Worm (Caenorhabditis elegans): ENCODE measurements around the gene H40L08.8.

DNA sequence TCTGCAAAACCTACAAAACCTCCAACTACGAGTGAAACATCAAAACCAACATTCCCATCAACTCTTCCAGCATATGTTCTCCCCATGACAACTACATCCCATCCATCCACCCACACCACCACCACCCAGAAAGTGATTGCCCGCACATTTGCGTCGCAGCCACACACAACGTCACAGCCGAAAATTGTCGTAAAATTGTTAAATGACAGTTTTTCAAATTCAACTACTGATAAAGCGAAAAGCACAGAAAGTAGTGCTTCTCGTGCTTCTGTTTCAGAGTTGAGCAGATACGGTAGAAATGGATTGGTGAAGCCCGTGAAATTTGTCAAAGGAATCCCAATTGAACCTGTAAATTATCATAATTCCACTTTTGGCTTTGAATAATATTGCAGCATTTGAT lies 10.3 kb upstream of the H40L08.8 start:
- TF ChIP-seq nhr-10 (tag; optimal IDR thresholded peaks at IDR 0.05) (no peak), R02D3.7 (tag; optimal IDR thresholded peaks at IDR 0.05) (no peak), nhr-12 (tag; optimal IDR thresholded peaks at IDR 0.05) (no peak), elt-3 (tag; optimal IDR thresholded peaks at IDR 0.05) (no peak), nhr-237 (tag; optimal IDR thresholded peaks at IDR 0.05) (no peak), unc-62 (GFP tag; optimal IDR thresholded peaks at IDR 0.05) (no peak), skn-1 (tag; optimal IDR thresholded peaks at IDR 0.05) (no peak), snpc-4 (tag; optimal IDR thresholded peaks at IDR 0.05) (no peak), sma-9 (GFP tag; optimal IDR thresholded peaks at IDR 0.05) (no peak), sma-9 (tag; optimal IDR thresholded peaks at IDR 0.05) (no peak), lin-39 (tag; optimal IDR thresholded peaks at IDR 0.05) (no peak), ceh-82 (tag; optimal IDR thresholded peaks at IDR 0.05) (no peak), unc-39 (tag; optimal IDR thresholded peaks at IDR 0.05) (no peak), ama-1 (optimal IDR thresholded peaks at IDR 0.05) (no peak), fos-1 (tag; optimal IDR thresholded peaks at IDR 0.05) (no peak)
